Worm (Caenorhabditis elegans) whole organism, early embryonic: ENCODE data around the gene rsa-2.

Experiments
- B0310.2 ChIP-seq: sonication (generic microtip); optimal IDR thresholded peaks from 2 replicates; lab custom pipeline; 2016; ENCODE audit warnings: mild to moderate bottlenecking, missing genetic modification characterization, missing compliant biosample characterization
- ama-1 ChIP-seq: fragments of 150-350 bp; optimal IDR thresholded peaks from 2 replicates; lab custom pipeline; 2014
- ceh-13 ChIP-seq: fragments of 200-800 bp; sonication (Bioruptor generic); optimal IDR thresholded peaks from 2 replicates; lab custom pipeline; 2018; ENCODE audit warnings: mild to moderate bottlenecking, missing genetic modification characterization, missing compliant biosample characterization
- ets-7 ChIP-seq: sonication (generic microtip); optimal IDR thresholded peaks from 2 replicates; lab custom pipeline; 2016; ENCODE audit warnings: missing genotype, missing genetic modification characterization, missing compliant biosample characterization
- flt-1 ChIP-seq: fragments of 200-800 bp; sonication (Bioruptor generic); IDR thresholded peaks from 2 replicates; pipeline ENCODE4 v1.3.6; 2022; ENCODE audit warnings: missing genetic modification characterization, missing compliant biosample characterization
- hmbx-1 ChIP-seq: sonication (generic microtip); optimal IDR thresholded peaks from 2 replicates; lab custom pipeline; 2016; ENCODE audit warnings: mild to moderate bottlenecking, missing genetic modification characterization, missing compliant biosample characterization
- hmg-4 ChIP-seq: fragments of 200-800 bp; sonication (Bioruptor generic); optimal IDR thresholded peaks from 2 replicates; lab custom pipeline; 2018; ENCODE audit warnings: mild to moderate bottlenecking, missing genetic modification characterization, missing compliant biosample characterization
- pes-1 ChIP-seq: fragments of 200-800 bp; sonication (Bioruptor generic); IDR thresholded peaks from 2 replicates; pipeline ENCODE4 v1.3.6; 2022; ENCODE audit warnings: missing genetic modification reagents, missing genetic modification characterization, missing compliant biosample characterization
- scrt-1 ChIP-seq: fragments of 200-800 bp; sonication (Bioruptor generic); IDR thresholded peaks from 2 replicates; pipeline ENCODE4 v1.3.6; 2022; ENCODE audit warnings: missing genetic modification characterization, missing compliant biosample characterization
- sea-1 ChIP-seq: fragments of 200-800 bp; sonication (Bioruptor generic); conservative IDR thresholded peaks from 2 replicates; pipeline ENCODE4 v1.3.6; 2022; ENCODE audit warnings: missing genetic modification characterization, missing compliant biosample characterization
- tbx-11 ChIP-seq: fragments of 200-800 bp; sonication (Bioruptor generic); IDR thresholded peaks from 2 replicates; pipeline ENCODE4 v1.3.6; 2022; ENCODE audit warnings: missing genetic modification characterization, missing compliant biosample characterization
- tbx-37 ChIP-seq: fragments of 200-800 bp; sonication (Bioruptor generic); conservative IDR thresholded peaks from 2 replicates; pipeline ENCODE4 v1.3.6; 2022; ENCODE audit warnings: missing genetic modification reagents, missing genetic modification characterization, missing compliant biosample characterization
- tra-4 ChIP-seq: sonication (generic microtip); optimal IDR thresholded peaks from 2 replicates; lab custom pipeline; 2017; ENCODE audit warnings: missing genetic modification characterization, missing compliant biosample characterization

DNA sequence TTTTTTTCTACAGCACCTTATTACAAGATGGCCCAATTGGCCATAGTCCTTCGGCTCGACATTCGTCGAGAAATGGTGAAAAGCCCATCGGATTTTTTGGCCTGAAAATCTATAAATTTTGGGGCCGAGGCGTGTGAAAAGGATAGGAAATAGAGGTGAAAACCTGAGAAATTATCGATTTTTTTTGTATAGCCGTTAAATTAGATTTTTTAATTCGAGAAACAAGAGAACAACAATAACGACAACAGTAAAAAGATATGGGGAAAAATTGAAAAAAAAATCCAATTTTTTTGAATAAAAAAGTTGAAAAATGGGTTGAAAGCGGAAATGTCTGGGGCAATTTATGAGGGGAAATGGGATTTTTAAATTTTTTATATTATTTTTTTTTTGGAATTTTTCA lies 36.6 kb downstream of the rsa-2 start, which contains the start of gene hmt-1:
- no peak for TF ChIP-seq ama-1
- TF ChIP-seq flt-1 (GFP tag; lab: Robert Waterston, UW) = no peak
- TF ChIP-seq pes-1 (GFP tag; lab: Robert Waterston, UW) = no peak
- TF ChIP-seq tbx-11 (GFP tag; lab: Robert Waterston, UW) = no peak
- TF ChIP-seq B0310.2 (tag; lab: Kevin White, UChicago) = no peak
- no peak for TF ChIP-seq sea-1
- no peak for TF ChIP-seq hmg-4
- TF ChIP-seq ceh-13 (GFP tag; lab: Kevin White, UChicago) = no peak
- TF ChIP-seq tbx-37 (GFP tag; lab: Robert Waterston, UW) = no peak
- no peak for TF ChIP-seq ets-7 (tag; lab: Kevin White, UChicago)
- no peak for TF ChIP-seq tra-4 (tag; lab: Kevin White, UChicago)
- TF ChIP-seq hmbx-1 = no peak
- no peak for TF ChIP-seq scrt-1 (GFP tag; lab: Robert Waterston, UW)
